Fruit fly (Drosophila melanogaster): ENCODE results near the gene CG9316.

The CG9316 gene

DNA sequence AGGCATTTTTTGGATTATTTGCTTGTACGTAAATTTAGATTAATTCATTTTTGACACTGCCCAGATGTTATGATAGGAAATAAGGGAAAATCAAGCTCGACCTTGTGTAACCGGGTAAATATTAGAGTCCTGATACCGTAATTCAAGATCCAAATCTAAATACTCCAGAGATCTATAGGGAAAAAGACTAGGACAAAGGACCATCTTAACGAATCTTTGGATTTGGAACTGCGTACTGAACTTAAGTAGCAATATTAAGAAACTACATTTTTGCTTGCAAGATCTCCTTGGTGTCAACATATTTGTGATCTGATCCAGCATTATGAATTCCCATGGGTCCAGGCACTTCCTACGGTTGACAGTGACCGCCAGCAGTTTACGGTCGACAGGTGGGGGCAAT lies at the start of gene CG9316:
Gene CG9316, minus strand, starts transcription at position 101 of the 400 bp plus-strand sequence.
- TF ChIP-seq EcR (GFP tag; optimal IDR thresholded peaks at IDR 0.05) = no peak
- no peak for TF ChIP-seq psq (optimal IDR thresholded peaks at IDR 0.05)

DNA sequence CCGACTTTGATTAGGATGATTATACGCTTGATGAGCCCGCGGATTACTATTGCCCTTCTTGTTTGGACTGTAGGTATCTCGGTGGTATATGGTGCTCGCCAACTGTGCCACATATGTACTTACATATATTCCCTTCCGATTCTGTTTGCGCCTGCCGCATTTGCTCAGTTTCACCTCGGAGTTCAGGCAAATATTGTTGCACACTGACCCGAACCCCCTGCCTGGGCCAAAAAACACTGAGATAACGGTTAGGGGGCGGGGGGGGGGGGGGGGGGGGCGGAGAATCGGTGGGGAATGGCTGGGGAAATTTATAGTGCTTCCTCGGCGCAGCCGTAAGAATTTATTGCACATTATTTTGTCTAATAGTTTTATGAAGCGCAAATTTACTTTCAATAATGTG lies 49.6 kb upstream of the CG9316 start:
- TF ChIP-seq psq (optimal IDR thresholded peaks at IDR 0.05) = no peak
- TF ChIP-seq usp (GFP tag; optimal IDR thresholded peaks at IDR 0.05) = no peak
- no peak for TF ChIP-seq EcR (GFP tag; optimal IDR thresholded peaks at IDR 0.05)
- TF ChIP-seq CG8478 (optimal IDR thresholded peaks at IDR 0.05) = no peak
- TF ChIP-seq pan (optimal IDR thresholded peaks at IDR 0.05) = no peak

DNA sequence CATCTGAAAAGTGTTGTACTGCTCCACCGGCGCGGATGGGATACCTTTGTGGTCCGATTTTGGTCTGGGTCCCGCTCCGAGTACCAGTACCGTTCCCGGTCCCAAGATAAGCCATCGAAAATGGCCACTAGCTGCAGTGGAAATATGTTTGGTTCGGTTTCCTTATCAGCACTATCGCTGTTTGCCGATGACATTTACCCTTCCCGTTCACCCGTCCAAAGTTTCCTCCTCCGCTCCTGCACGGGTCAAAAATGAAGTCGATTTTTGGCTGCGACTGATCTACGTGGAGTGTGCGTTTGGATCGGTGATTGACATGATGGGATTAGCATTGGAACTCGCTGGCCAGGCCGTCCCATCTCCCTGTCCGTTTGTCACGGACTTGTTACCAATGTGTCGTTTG lies 48.1 kb upstream of the CG9316 start:
- TF ChIP-seq pan (optimal IDR thresholded peaks at IDR 0.05) (no peak), usp (GFP tag; optimal IDR thresholded peaks at IDR 0.05) (no peak), Dll (optimal IDR thresholded peaks at IDR 0.05) (no peak), CG8478 (optimal IDR thresholded peaks at IDR 0.05) (no peak), psq (optimal IDR thresholded peaks at IDR 0.05) (no peak), EcR (GFP tag; optimal IDR thresholded peaks at IDR 0.05) (no peak)

DNA sequence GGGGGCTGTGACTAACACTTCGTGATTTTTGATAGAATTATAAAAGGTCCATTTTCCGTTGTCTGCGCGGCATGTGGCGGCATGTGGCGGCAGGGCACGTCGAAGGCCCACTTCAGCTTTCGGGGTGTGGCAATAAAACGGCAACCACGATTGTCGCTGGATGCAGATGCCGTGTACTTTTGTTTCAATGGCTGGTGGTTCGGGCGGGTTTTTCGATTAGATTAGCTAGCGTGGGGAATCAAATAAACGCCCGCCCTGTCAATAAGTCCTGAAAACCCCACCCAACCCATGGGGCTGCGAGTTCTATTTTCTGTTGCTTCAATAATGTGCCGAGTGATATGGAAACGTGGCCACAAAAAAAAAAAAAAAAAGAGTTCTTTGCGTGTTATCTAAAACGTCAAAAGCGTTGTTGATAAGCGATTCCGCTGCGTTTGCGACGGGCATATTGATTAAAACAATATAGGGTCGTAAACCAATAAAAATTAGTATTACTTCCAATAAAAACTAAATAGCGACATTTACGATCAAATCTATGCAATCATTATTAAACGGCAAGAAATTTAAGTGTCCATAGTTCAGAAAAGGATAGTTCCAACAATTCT lies 47.2 kb upstream of the CG9316 start:
- no peak for TF ChIP-seq usp (GFP tag; optimal IDR thresholded peaks at IDR 0.05)
- no peak for TF ChIP-seq psq (optimal IDR thresholded peaks at IDR 0.05)
- no peak for TF ChIP-seq Dll (optimal IDR thresholded peaks at IDR 0.05)
- TF ChIP-seq pan (optimal IDR thresholded peaks at IDR 0.05) = no peak
- TF ChIP-seq EcR (GFP tag; optimal IDR thresholded peaks at IDR 0.05) = no peak
- no peak for TF ChIP-seq CG8478 (optimal IDR thresholded peaks at IDR 0.05)

DNA sequence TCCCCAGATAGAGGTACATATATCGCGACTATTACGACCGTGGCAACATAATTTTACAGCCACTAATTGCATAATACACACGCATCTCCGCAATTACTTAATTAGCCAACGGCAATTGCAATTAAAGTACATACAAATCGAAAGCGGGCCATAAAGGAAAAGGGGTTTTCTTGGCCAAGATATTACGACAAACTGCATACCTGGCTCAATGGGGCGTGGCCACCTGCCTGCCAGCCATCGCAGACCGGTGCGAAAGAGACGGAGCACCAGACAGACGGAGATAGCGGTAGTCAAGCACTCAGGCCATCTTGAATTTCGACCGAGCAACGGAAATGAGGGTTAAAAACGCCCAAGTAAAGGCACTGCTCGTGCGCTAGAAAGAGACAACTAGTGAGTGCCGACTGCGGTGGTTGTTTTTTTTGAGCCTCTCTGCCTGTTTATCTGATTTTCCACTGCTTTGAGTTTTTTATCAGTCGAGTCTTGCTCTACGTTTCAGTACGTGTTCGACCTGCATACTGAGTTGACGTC lies 44.0 kb upstream of the CG9316 start, which contains the start of gene cad:
Gene cad, plus strand, starts transcription at position 490 of the 528 bp plus-strand sequence.
- TF ChIP-seq CG8478 (optimal IDR thresholded peaks at IDR 0.05) = peak; percentile 97
- peak; percentile 30 for TF ChIP-seq Dll (optimal IDR thresholded peaks at IDR 0.05)
- no peak for TF ChIP-seq pan (optimal IDR thresholded peaks at IDR 0.05)

DNA sequence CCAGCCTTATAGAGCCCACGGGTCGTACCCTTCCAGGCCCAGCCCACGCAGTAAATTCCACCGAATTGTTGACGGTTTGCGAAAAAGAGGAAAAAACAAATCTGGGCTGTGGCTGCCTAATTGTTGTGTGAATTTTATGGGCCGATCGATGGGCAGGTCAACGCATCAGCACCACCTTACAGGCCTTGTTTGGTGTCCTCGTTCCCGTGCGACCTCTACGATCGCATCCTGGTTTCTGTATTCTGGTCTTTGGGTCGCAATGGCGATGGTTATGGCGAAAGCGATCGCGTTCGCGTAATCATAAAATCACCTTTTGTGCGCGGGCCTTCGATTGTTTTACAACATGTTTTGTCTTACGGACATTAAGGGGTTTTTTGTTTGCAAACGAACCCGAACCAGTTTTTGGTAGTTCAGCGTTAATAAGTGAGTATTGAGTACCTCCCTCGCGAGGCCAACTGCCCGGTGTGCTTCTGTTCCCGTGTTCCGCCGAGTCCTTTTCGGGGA lies 42.3 kb upstream of the CG9316 start:
- TF ChIP-seq usp (GFP tag; optimal IDR thresholded peaks at IDR 0.05) = no peak
- TF ChIP-seq pan (optimal IDR thresholded peaks at IDR 0.05) = no peak
- no peak for TF ChIP-seq psq (optimal IDR thresholded peaks at IDR 0.05)
- no peak for TF ChIP-seq EcR (GFP tag; optimal IDR thresholded peaks at IDR 0.05)
- no peak for TF ChIP-seq CG8478 (optimal IDR thresholded peaks at IDR 0.05)
- TF ChIP-seq Dll (optimal IDR thresholded peaks at IDR 0.05) = no peak

DNA sequence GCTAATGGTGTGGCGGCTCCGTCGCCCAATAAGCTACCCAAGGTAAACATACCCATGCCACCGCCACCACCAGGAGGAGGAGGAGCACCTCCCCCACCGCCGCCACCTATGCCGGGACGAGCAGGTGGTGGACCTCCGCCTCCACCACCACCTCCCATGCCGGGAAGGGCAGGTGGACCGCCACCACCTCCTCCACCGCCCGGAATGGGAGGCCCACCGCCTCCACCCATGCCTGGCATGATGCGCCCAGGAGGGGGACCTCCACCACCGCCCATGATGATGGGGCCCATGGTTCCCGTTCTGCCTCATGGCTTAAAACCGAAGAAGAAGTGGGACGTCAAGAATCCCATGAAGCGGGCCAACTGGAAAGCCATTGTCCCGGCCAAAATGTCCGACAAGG lies 38.3 kb upstream of the CG9316 start:
- no peak for TF ChIP-seq psq (optimal IDR thresholded peaks at IDR 0.05)
- no peak for TF ChIP-seq EcR (GFP tag; optimal IDR thresholded peaks at IDR 0.05)
- no peak for TF ChIP-seq Dll (optimal IDR thresholded peaks at IDR 0.05)
- TF ChIP-seq usp (GFP tag; optimal IDR thresholded peaks at IDR 0.05) = no peak
- TF ChIP-seq pan (optimal IDR thresholded peaks at IDR 0.05) = no peak
- no peak for TF ChIP-seq CG8478 (optimal IDR thresholded peaks at IDR 0.05)

DNA sequence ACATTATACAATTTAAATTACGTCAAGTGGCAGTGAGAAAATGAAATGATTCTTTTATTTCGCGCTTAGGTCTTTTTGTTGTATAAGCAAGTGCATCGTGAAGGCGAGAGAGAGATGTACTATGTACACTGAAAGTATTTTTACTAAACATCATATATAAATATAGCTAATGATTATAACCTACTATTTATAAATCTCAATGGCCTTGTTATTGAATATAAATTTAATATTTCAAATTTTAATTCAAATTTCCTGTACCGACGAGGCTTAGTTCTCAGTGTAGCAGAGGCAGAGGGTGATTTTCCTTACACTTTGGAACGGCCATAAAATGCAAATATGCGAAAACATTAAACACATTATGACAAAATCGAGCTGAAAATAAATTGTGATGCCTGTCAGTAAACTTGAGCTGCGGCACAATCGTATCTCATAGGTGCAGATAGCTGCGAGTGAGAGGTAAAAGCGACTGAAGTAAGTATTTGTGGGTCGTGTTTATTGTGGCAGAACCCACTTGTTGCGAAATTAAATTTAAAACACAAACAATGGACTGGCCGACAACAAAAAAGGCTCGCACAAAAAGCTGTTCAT lies 35.7 kb upstream of the CG9316 start:
- TF ChIP-seq pan (optimal IDR thresholded peaks at IDR 0.05) (no peak), EcR (GFP tag; optimal IDR thresholded peaks at IDR 0.05) (no peak), CG8478 (optimal IDR thresholded peaks at IDR 0.05) (no peak), Dll (optimal IDR thresholded peaks at IDR 0.05) (no peak), psq (optimal IDR thresholded peaks at IDR 0.05) (no peak), usp (GFP tag; optimal IDR thresholded peaks at IDR 0.05) (no peak)

DNA sequence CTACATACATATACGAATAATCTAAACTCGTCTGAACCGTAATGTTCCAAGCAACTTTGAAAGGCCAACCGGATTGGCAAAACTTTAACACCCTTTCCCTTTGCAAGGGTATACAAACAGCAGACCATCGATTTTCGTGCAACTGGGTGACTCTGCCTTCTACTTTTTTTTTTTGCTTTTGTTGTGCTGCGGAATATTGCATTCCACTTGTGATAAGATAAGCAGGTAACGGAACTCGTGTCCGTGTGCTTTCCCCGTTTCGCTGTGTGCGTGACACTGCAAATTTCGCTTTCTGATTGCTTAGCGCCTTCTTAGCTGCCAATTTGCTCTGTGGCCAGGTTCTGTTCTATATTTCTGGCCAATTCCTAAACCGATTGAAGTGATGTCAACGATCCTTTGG lies 34.6 kb upstream of the CG9316 start:
- no peak for TF ChIP-seq EcR (GFP tag; optimal IDR thresholded peaks at IDR 0.05)
- no peak for TF ChIP-seq Dll (optimal IDR thresholded peaks at IDR 0.05)
- TF ChIP-seq pan (optimal IDR thresholded peaks at IDR 0.05) = no peak
- no peak for TF ChIP-seq psq (optimal IDR thresholded peaks at IDR 0.05)
- no peak for TF ChIP-seq usp (GFP tag; optimal IDR thresholded peaks at IDR 0.05)
- TF ChIP-seq CG8478 (optimal IDR thresholded peaks at IDR 0.05) = no peak

DNA sequence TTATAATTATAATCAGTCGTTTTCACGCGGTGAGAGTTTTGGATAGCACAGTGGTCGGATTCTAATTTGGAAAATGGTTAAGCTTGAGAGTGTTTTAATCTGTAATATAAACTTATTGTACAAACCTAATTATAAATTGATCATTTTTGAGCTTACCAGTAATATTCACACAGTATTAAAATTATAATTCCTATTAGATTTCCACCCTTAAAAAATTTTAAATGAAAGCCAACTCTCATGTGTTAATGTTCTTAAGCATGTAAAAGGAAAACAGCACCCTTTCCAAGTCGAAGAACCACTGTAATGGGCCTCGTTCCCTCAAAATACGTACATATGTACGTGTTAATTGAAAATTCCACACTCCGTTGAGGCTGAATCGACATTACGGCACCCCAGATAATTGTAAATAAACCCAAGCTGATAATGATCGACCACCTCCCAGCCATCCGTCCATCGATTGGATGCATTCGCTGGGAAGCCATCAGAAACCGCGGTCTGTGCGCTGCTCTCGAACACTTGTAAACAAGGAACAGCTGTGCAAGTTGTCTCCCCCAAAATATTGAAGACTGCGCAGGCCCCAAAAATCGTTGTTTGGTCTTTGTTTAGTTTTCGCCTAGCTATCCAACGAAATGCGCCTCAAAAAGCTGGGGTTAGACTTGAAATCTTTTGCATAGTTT lies 33.6 kb upstream of the CG9316 start:
- no peak for TF ChIP-seq usp (GFP tag; optimal IDR thresholded peaks at IDR 0.05)

DNA sequence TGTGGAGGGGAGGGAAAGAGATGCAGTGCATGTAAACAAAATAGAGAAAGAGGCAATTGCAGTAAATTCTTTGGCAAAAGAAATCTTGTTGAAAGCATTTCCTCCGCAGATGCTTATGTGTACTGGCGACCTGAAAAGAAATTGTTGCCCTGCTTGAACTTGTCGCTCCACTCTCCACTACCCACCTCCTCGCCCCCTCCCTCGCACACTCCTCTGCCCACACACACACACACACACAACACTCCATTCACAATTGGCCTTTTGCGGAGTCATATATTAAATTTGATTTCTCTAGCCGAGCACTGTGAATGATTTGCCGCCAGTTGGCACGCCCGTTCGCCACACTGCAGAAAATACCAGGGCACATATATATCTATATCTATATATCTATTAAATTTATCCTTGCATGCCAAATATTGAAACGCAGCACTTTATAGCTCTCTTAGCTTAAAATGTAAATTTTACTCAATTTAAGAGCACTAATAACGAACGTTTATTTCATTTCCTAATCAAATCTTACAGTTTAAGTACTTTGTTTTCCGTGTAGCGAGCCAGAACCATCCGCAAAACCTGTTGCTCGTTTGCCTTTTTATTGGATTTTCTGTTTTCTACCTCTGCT lies 32.6 kb upstream of the CG9316 start:
- no peak for TF ChIP-seq EcR (GFP tag; optimal IDR thresholded peaks at IDR 0.05)
- TF ChIP-seq CG8478 (optimal IDR thresholded peaks at IDR 0.05) = no peak
- TF ChIP-seq Dll (optimal IDR thresholded peaks at IDR 0.05) = no peak
- no peak for TF ChIP-seq pan (optimal IDR thresholded peaks at IDR 0.05)
- no peak for TF ChIP-seq usp (GFP tag; optimal IDR thresholded peaks at IDR 0.05)
- no peak for TF ChIP-seq psq (optimal IDR thresholded peaks at IDR 0.05)

DNA sequence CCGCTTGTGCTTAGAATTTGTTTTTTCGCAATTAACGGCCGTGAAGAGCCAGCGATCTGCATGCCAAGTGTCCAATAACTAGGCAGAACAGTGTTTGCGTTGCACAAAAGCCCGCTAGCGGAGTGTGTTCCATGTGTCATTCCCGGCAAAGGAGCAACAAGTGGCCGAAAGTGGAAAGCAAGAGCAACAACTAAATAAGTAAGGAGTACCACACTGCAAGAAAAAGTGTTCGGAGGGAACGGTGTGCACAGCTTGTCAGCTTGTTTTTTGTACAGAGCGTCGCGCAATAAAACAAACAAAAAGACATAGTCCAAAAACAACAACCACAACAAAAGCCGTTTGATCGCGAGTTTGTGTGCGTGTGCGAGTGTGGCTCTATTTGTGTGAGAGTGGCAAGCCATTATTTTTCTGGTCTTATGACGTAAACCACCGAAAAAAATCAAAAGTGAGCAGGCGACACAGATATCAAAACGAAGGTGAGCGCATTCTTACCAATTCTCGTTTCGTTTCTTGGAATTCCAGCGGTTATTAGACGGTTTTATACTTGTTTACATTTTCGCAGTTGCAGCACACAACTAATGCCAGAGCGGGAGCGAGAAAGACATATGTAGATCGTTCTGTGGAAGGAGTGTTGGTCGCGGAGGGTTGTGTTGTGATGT lies 32.0 kb upstream of the CG9316 start:
- TF ChIP-seq usp (GFP tag; optimal IDR thresholded peaks at IDR 0.05) (no peak), pan (optimal IDR thresholded peaks at IDR 0.05) (no peak), EcR (GFP tag; optimal IDR thresholded peaks at IDR 0.05) (no peak), Dll (optimal IDR thresholded peaks at IDR 0.05) (no peak), psq (optimal IDR thresholded peaks at IDR 0.05) (no peak), CG8478 (optimal IDR thresholded peaks at IDR 0.05) (no peak)

All from whole organism.